Fruit fly (Drosophila melanogaster) whole organism, embryonic: Measurements from ENCODE around the gene CG43980.

Experiments
- Atf6 ChIP-seq: fragments of 200-800 bp; sonication (Bioruptor generic); IDR thresholded peaks from 2 replicates; pipeline ENCODE4 v1.3.6; 2022; ENCODE audit warnings: missing biosample characterization, missing genetic modification characterization
- CG10267 ChIP-seq: fragments of 200-800 bp; sonication (Bioruptor generic); optimal IDR thresholded peaks from 2 replicates; lab custom pipeline; 2018; ENCODE audit warnings: missing biosample characterization, mild to moderate bottlenecking, missing genetic modification characterization, moderate library complexity
- CG12219 ChIP-seq: fragments of 200-800 bp; sonication (Bioruptor generic); optimal IDR thresholded peaks from 3 replicates; lab custom pipeline; 2018; ENCODE audit warnings: missing biosample characterization, mild to moderate bottlenecking, missing genetic modification characterization
- CG1233 ChIP-seq: fragments of 200-800 bp; sonication (Bioruptor generic); optimal IDR thresholded peaks from 4 replicates; lab custom pipeline; 2018; ENCODE audit warnings: missing biosample characterization, mild to moderate bottlenecking, missing genetic modification characterization
- CG13424 ChIP-seq: fragments of 200-800 bp; sonication (Bioruptor generic); optimal IDR thresholded peaks from 2 replicates; lab custom pipeline; 2019; ENCODE audit warnings: missing biosample characterization, mild to moderate bottlenecking, missing genetic modification characterization, moderate library complexity
- CG1603 ChIP-seq: fragments of 200-800 bp; sonication (Bioruptor generic); optimal IDR thresholded peaks from 2 replicates; lab custom pipeline; 2019; ENCODE audit warnings: missing biosample characterization, mild to moderate bottlenecking, missing genetic modification characterization, moderate library complexity
- CG18619 ChIP-seq: fragments of 200-800 bp; sonication (Bioruptor generic); optimal IDR thresholded peaks from 3 replicates; lab custom pipeline; 2017; ENCODE audit warnings: missing biosample characterization, mild to moderate bottlenecking, missing genetic modification characterization
- CG18764 ChIP-seq: fragments of 200-800 bp; sonication (Bioruptor generic); optimal IDR thresholded peaks from 3 replicates; lab custom pipeline; 2016; ENCODE audit warnings: missing biosample characterization, missing genetic modification characterization
- CG30020 ChIP-seq: fragments of 200-800 bp; optimal IDR thresholded peaks from 2 replicates; lab custom pipeline; 2019; ENCODE audit warnings: missing biosample characterization, mild to moderate bottlenecking, missing genetic modification characterization, moderate library complexity
- CG31365 ChIP-seq: fragments of 200-800 bp; sonication (Bioruptor generic); optimal IDR thresholded peaks from 2 replicates; lab custom pipeline; 2018; ENCODE audit warnings: missing biosample characterization, mild to moderate bottlenecking, missing genetic modification characterization
- CG34422 ChIP-seq: fragments of 200-800 bp; sonication (Bioruptor generic); IDR thresholded peaks from 3 replicates; pipeline ENCODE4 v1.3.6; 2022; ENCODE audit warnings: missing biosample characterization, missing genetic modification characterization
- CG3847 ChIP-seq: fragments of 200-800 bp; sonication (Bioruptor generic); IDR thresholded peaks from 2 replicates; pipeline ENCODE4 v1.3.6; 2022; ENCODE audit warnings: missing biosample characterization, missing genetic modification characterization
- CG4360 ChIP-seq: fragments of 200-800 bp; sonication (Bioruptor generic); IDR thresholded peaks from 2 replicates; pipeline ENCODE4 v1.3.6; 2022; ENCODE audit warnings: missing biosample characterization, missing genetic modification characterization
- CG6654 ChIP-seq: fragments of 200-800 bp; sonication (Bioruptor generic); optimal IDR thresholded peaks from 2 replicates; lab custom pipeline; 2017; ENCODE audit warnings: missing biosample characterization, mild to moderate bottlenecking, missing genetic modification characterization
- CG6683 ChIP-seq: fragments of 200-800 bp; sonication (Bioruptor generic); optimal IDR thresholded peaks from 2 replicates; lab custom pipeline; 2017; ENCODE audit warnings: missing biosample characterization, mild to moderate bottlenecking, missing genetic modification characterization, missing genetic modification reagents
- CG6689 ChIP-seq: fragments of 200-800 bp; sonication (Bioruptor generic); IDR thresholded peaks from 2 replicates; pipeline ENCODE4 v1.3.6; 2022; ENCODE audit warnings: missing biosample characterization, missing genetic modification characterization
- CG7786 ChIP-seq: fragments of 200-800 bp; sonication (Bioruptor generic); optimal IDR thresholded peaks from 2 replicates; lab custom pipeline; 2016; ENCODE audit warnings: missing biosample characterization, missing genetic modification characterization
- CG8478 ChIP-seq: fragments of >200 bp; optimal IDR thresholded peaks from 2 replicates; lab custom pipeline; 2018
- CG9797 ChIP-seq: fragments of 200-800 bp; sonication (Bioruptor generic); optimal IDR thresholded peaks from 3 replicates; lab custom pipeline; 2018; ENCODE audit warnings: missing biosample characterization, mild to moderate bottlenecking, missing genetic modification characterization
- CG9876 ChIP-seq: fragments of 200-800 bp; sonication (Bioruptor generic); optimal IDR thresholded peaks from 2 replicates; lab custom pipeline; 2016; ENCODE audit warnings: missing biosample characterization, missing genetic modification characterization
- Chrac-16 ChIP-seq: fragments of 200-800 bp; sonication (Bioruptor generic); optimal IDR thresholded peaks from 3 replicates; lab custom pipeline; 2016; ENCODE audit warnings: missing biosample characterization, missing genetic modification characterization
- D19B ChIP-seq: fragments of 200-800 bp; sonication (Bioruptor generic); optimal IDR thresholded peaks from 2 replicates; lab custom pipeline; 2017; ENCODE audit warnings: missing biosample characterization, mild to moderate bottlenecking, missing genetic modification characterization
- Dip2 ChIP-seq: fragments of 200-800 bp; sonication (Bioruptor generic); IDR thresholded peaks from 2 replicates; pipeline ENCODE4 v1.3.6; 2022; ENCODE audit warnings: missing biosample characterization, missing genetic modification characterization
- Dll ChIP-seq: fragments of 200-800 bp; sonication (Bioruptor generic); IDR thresholded peaks from 4 replicates; pipeline ENCODE4 v1.3.6; 2022; ENCODE audit warnings: missing biosample characterization, missing genetic modification characterization; ENCODE audit not compliant: partially characterized antibody
- Drgx ChIP-seq: fragments of 200-800 bp; sonication (Bioruptor generic); IDR thresholded peaks from 2 replicates; pipeline ENCODE4 v1.3.6; 2022; ENCODE audit warnings: missing biosample characterization, missing genetic modification characterization
- ERR ChIP-seq: fragments of 200-800 bp; sonication (Bioruptor generic); optimal IDR thresholded peaks from 2 replicates; lab custom pipeline; 2016; ENCODE audit warnings: missing biosample characterization, missing genetic modification characterization
- Fer3 ChIP-seq: fragments of 200-800 bp; sonication (Bioruptor generic); optimal IDR thresholded peaks from 2 replicates; lab custom pipeline; 2018; ENCODE audit warnings: missing biosample characterization, mild to moderate bottlenecking, missing genetic modification characterization, moderate library complexity
- Hr51 ChIP-seq, 2 experiments: fragments of 200-800 bp; sonication (Bioruptor generic); optimal IDR thresholded peaks; 2 replicates in 1 of 2; 3 replicates in 1 of 2; lab custom pipeline; 2016 to 2018; ENCODE audit warnings: missing biosample characterization in 2 of 2, missing genetic modification characterization in 2 of 2, mild to moderate bottlenecking in 1 of 2, moderate library complexity in 1 of 2
- Jarid2 ChIP-seq: fragments of 200-800 bp; sonication (Bioruptor generic); optimal IDR thresholded peaks from 3 replicates; lab custom pipeline; 2017; ENCODE audit warnings: mild to moderate bottlenecking, missing biosample characterization, missing genetic modification reagents, missing genetic modification characterization
- Meics ChIP-seq: fragments of 200-800 bp; sonication (Bioruptor generic); optimal IDR thresholded peaks from 2 replicates; lab custom pipeline; 2017; ENCODE audit warnings: missing biosample characterization, mild to moderate bottlenecking, missing genetic modification characterization
- Myb ChIP-seq: fragments of 200-800 bp; sonication (Bioruptor generic); optimal IDR thresholded peaks from 2 replicates; lab custom pipeline; 2016; ENCODE audit warnings: missing biosample characterization, missing genetic modification characterization
- Rfx ChIP-seq: fragments of 200-800 bp; sonication (Bioruptor generic); IDR thresholded peaks from 2 replicates; pipeline ENCODE4 v1.3.6; 2022; ENCODE audit warnings: missing biosample characterization, missing genetic modification characterization
- Six4 ChIP-seq: fragments of 200-800 bp; sonication (Bioruptor generic); optimal IDR thresholded peaks from 2 replicates; lab custom pipeline; 2016; ENCODE audit warnings: missing biosample characterization, missing genetic modification characterization
- Sry-β ChIP-seq: fragments of 200-800 bp; sonication (Bioruptor generic); optimal IDR thresholded peaks from 2 replicates; lab custom pipeline; 2018; ENCODE audit warnings: missing biosample characterization, mild to moderate bottlenecking, missing genetic modification characterization, moderate library complexity
- Tbp ChIP-seq: fragments of >200 bp; optimal IDR thresholded peaks from 2 replicates; lab custom pipeline; 2018; ENCODE audit warnings: missing biosample characterization, missing genetic modification characterization
- Xbp1 ChIP-seq: fragments of 200-800 bp; sonication (Bioruptor generic); optimal IDR thresholded peaks from 3 replicates; lab custom pipeline; 2016; ENCODE audit warnings: missing biosample characterization, mild to moderate bottlenecking, missing genetic modification characterization
- ap ChIP-seq: fragments of 200-800 bp; sonication (Bioruptor generic); IDR thresholded peaks from 2 replicates; pipeline ENCODE4 v1.3.6; 2022; ENCODE audit warnings: missing biosample characterization, missing genetic modification characterization
- bcd ChIP-seq: fragments of 200-800 bp; sonication (Bioruptor generic); optimal IDR thresholded peaks from 2 replicates; lab custom pipeline; 2017; ENCODE audit warnings: missing biosample characterization, mild to moderate bottlenecking, missing genetic modification characterization
- gcm2 ChIP-seq: fragments of 200-800 bp; sonication (Bioruptor generic); optimal IDR thresholded peaks from 2 replicates; lab custom pipeline; 2016; ENCODE audit warnings: missing biosample characterization, missing genetic modification characterization
- ken ChIP-seq: fragments of 200-800 bp; sonication (Bioruptor generic); IDR thresholded peaks from 3 replicates; pipeline ENCODE4 v1.3.6; 2022; ENCODE audit warnings: missing biosample characterization, missing genetic modification characterization
- lola ChIP-seq, 3 experiments: fragments of >200 bp in 2 of 3; fragments of 200-800 bp in 1 of 3; sonication (Bioruptor generic) in 1 of 3; optimal IDR thresholded peaks; 2 replicates each; lab custom pipeline; 2017 to 2019; ENCODE audit warnings: missing biosample characterization in 3 of 3, missing genetic modification characterization in 3 of 3, mild to moderate bottlenecking in 1 of 3, moderate library complexity in 1 of 3
- pan ChIP-seq, 4 experiments: fragments of >200 bp in 3 of 4; fragments of 200-800 bp in 1 of 4; sonication (Bioruptor generic) in 1 of 4; optimal IDR thresholded peaks in 3 of 4; IDR thresholded peaks in 1 of 4; 2 replicates each; pipeline versions ENCODE4 v1.3.6 to Lab custom; 2017 to 2022; ENCODE audit warnings: missing biosample characterization in 2 of 4, missing genetic modification characterization in 2 of 4, mixed read lengths in 1 of 4
- rib ChIP-seq: fragments of 200-800 bp; sonication (Bioruptor generic); IDR thresholded peaks from 2 replicates; pipeline ENCODE4 v1.3.6; 2022; ENCODE audit warnings: missing biosample characterization, missing genetic modification characterization
- scrt ChIP-seq: fragments of 200-800 bp; sonication (Bioruptor generic); optimal IDR thresholded peaks from 2 replicates; lab custom pipeline; 2018; ENCODE audit warnings: missing biosample characterization, mild to moderate bottlenecking, missing genetic modification characterization, moderate library complexity
- slou ChIP-seq: fragments of 200-800 bp; sonication (Bioruptor generic); optimal IDR thresholded peaks from 3 replicates; lab custom pipeline; 2016; ENCODE audit warnings: missing biosample characterization, missing genetic modification characterization
- sob ChIP-seq: fragments of 200-800 bp; sonication (Bioruptor generic); IDR thresholded peaks from 2 replicates; pipeline ENCODE4 v1.3.6; 2022; ENCODE audit warnings: missing biosample characterization, missing genetic modification characterization
- sqz ChIP-seq: fragments of 200-800 bp; sonication (Bioruptor generic); optimal IDR thresholded peaks from 3 replicates; lab custom pipeline; 2018; ENCODE audit warnings: missing biosample characterization, mild to moderate bottlenecking, missing genetic modification characterization
- unc-4 ChIP-seq: fragments of 200-800 bp; sonication (Bioruptor generic); IDR thresholded peaks from 2 replicates; pipeline ENCODE4 v1.3.6; 2022; ENCODE audit warnings: missing biosample characterization, missing genetic modification characterization; ENCODE audit not compliant: partially characterized antibody

CG43980 gene

DNA sequence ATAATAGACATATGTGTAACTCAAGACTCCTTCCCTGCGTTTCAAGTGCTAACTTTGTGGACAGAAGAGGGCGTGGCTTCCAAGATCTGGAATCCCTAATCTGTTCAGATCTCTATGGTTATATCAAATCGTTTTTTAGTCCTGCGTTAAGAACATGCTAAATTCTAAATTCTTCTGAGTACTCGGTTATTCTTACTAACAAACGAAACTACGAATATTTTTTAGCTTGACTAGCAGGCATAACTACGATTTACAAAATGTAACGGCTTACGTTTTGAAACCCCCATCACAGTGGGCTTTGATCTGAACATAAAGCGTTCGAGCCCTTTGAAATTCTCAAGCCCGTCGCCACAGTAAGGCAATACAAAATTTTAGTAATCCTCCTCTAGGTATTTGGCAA lies 5.7 kb upstream of the CG43980 start, which contains the start of gene CG32445:
TSS of gene CG32445 (plus strand) at position 301 of the 400 bp plus-strand sequence.
- no peak for TF ChIP-seq CG6654 (GFP tag; lab: Kevin White, UChicago)
- no peak for TF ChIP-seq Dll (GFP tag; lab: Robert Waterston, UW)
- TF ChIP-seq lola (GFP tag; optimal IDR thresholded peaks at IDR 0.05; lab: Kevin White, UChicago) = no peak
- no peak for TF ChIP-seq D19B (GFP tag; lab: Kevin White, UChicago)
- TF ChIP-seq CG4360 (GFP tag; lab: Robert Waterston, UW) = no peak
- no peak for TF ChIP-seq sqz (GFP tag; lab: Kevin White, UChicago)
- no peak for TF ChIP-seq Atf6 (GFP tag; lab: Robert Waterston, UW)
- TF ChIP-seq ap (GFP tag; lab: Robert Waterston, UW) = no peak

DNA sequence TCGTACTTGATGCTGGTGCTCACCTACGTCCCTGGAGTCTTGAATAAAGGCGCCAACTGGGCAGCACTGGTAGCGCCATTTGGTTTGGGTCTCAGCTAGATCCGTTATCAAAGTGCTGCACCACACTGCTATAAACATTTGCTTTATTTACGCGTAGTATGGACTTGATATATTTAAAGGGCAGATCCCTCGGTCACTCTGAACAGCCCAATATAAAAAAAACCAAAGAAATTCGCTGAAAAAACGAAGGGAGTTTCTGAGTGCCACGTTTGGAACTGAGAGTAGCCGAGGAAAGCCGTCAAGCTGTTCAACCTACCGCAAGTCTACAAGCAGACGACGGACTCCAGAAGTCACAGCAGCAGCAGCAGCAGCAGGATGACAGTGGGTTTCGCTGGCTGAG lies 3.9 kb upstream of the CG43980 start, which contains the start of gene Atox1:
TSS of gene Atox1 (plus strand) at position 181 of the 400 bp plus-strand sequence.
- TF ChIP-seq CG18764 = no peak
- peak; percentile 83 for TF ChIP-seq CG9797 (GFP tag; lab: Kevin White, UChicago)
- peak; percentile 29 for TF ChIP-seq CG31365 (tag; lab: Kevin White, UChicago)
- TF ChIP-seq CG3847 (GFP tag; lab: Robert Waterston, UW) = peak; percentile 77
- TF ChIP-seq Xbp1 = peak; percentile 35
- peak in 1 of 2 experiments; percentile 36 for TF ChIP-seq Hr51 (GFP tag; optimal IDR thresholded peaks at IDR 0.05; lab: Kevin White, UChicago)
- peak; percentile 44 for TF ChIP-seq Myb (GFP tag; lab: Kevin White, UChicago)
- 0 out of 2 replicates have a peak, but pooled peaks have one; percentile 36 for TF ChIP-seq rib (GFP tag; lab: Robert Waterston, UW)
- TF ChIP-seq CG12219 (GFP tag; lab: Kevin White, UChicago) = no peak
- no peak for TF ChIP-seq CG6689
- peak; percentile 38 for TF ChIP-seq Sry-β (GFP tag; lab: Kevin White, UChicago)
- TF ChIP-seq CG13424 (tag; lab: Kevin White, UChicago) = peak; percentile 15
- peak; percentile 7 for TF ChIP-seq CG7786 (GFP tag; lab: Kevin White, UChicago)
- no peak for TF ChIP-seq gcm2 (GFP tag; lab: Kevin White, UChicago)
- TF ChIP-seq sob (GFP tag; lab: Robert Waterston, UW) = peak; percentile 43; the same call in 1 of the 2 replicates
- peak; percentile 45; the same call in 1 of the 3 replicates for TF ChIP-seq ken
- no peak for TF ChIP-seq CG8478 (lab: Kevin White, UChicago)
- TF ChIP-seq Chrac-16 (GFP tag; lab: Kevin White, UChicago) = peak; percentile 10
- TF ChIP-seq Rfx = peak; percentile 82
- TF ChIP-seq CG18619 = peak; percentile 38
- peak; percentile 56 for TF ChIP-seq CG10267 (tag; lab: Kevin White, UChicago)
- TF ChIP-seq pan (optimal IDR thresholded peaks at IDR 0.05; lab: Kevin White, UChicago) = no peak
- no peak for TF ChIP-seq pan (GFP tag; optimal IDR thresholded peaks at IDR 0.05 in 1 of 2, IDR thresholded peaks at IDR 0.05 in 1 of 2)
- TF ChIP-seq slou (GFP tag; lab: Kevin White, UChicago) = no peak
- TF ChIP-seq Drgx (GFP tag; lab: Robert Waterston, UW) = no peak
- peak; percentile 5 for TF ChIP-seq CG9876 (GFP tag; lab: Kevin White, UChicago)
- no peak for TF ChIP-seq Tbp (GFP tag; lab: Kevin White, UChicago)
- TF ChIP-seq Six4 (GFP tag; lab: Kevin White, UChicago) = no peak
- peak; percentile 46 for TF ChIP-seq ERR (GFP tag; lab: Kevin White, UChicago)
- TF ChIP-seq CG6683 (GFP tag; lab: Kevin White, UChicago) = peak; percentile 22
- TF ChIP-seq Jarid2 (GFP tag; lab: Kevin White, UChicago) = peak; percentile 21
- TF ChIP-seq Dip2 = no peak
- peak; percentile 21 for TF ChIP-seq Fer3 (tag; lab: Kevin White, UChicago)
- peak; percentile 43 for TF ChIP-seq Meics (GFP tag; lab: Kevin White, UChicago)
- TF ChIP-seq CG30020 = peak; percentile 11
- TF ChIP-seq CG34422 (GFP tag; lab: Robert Waterston, UW) = peak; percentile 62; the same call in 1 of the 3 replicates
- TF ChIP-seq scrt = no peak
- TF ChIP-seq CG1603 (tag; lab: Kevin White, UChicago) = peak; percentile 83
- 0 out of 2 replicates have a peak, but pooled peaks have one; percentile 15 for TF ChIP-seq unc-4
- TF ChIP-seq CG1233 (GFP tag; lab: Kevin White, UChicago) = peak; percentile 42
- TF ChIP-seq bcd (GFP tag; lab: Kevin White, UChicago) = peak; percentile 57
